Worm (Caenorhabditis elegans) whole organism, mixed stage, embryonic: Measurements from ENCODE around the gene K11H12.7.
A peak's percentile ranks its signal among the peaks of the same experiment; 100 is the strongest.

Source experiments
- M03D4.4 ChIP-seq: sonication (generic microtip); optimal IDR thresholded peaks from 2 replicates; lab custom pipeline; 2017; ENCODE audit warnings: mild to moderate bottlenecking, missing genetic modification characterization, missing compliant biosample characterization
- bed-3 ChIP-seq: fragments of 200-800 bp; sonication (Bioruptor generic); optimal IDR thresholded peaks from 3 replicates; lab custom pipeline; 2018; ENCODE audit warnings: mild to moderate bottlenecking, missing genetic modification characterization, moderate library complexity, missing compliant biosample characterization
- ceh-43 ChIP-seq: fragments of 200-800 bp; sonication (Bioruptor generic); optimal IDR thresholded peaks from 2 replicates; lab custom pipeline; 2018; ENCODE audit warnings: mild to moderate bottlenecking, missing genetic modification characterization, moderate library complexity, missing compliant biosample characterization
- ceh-83 ChIP-seq: fragments of 200-800 bp; sonication (Bioruptor generic); optimal IDR thresholded peaks from 2 replicates; lab custom pipeline; 2018; ENCODE audit warnings: mild to moderate bottlenecking, missing genetic modification characterization, missing compliant biosample characterization
- ces-1 ChIP-seq: fragments of 150-350 bp; optimal IDR thresholded peaks from 2 replicates; lab custom pipeline; 2014; ENCODE audit warnings: missing biosample characterization, missing genetic modification reagents, missing genetic modification characterization
- cnd-1 ChIP-seq: fragments of 200-800 bp; sonication (Bioruptor generic); optimal IDR thresholded peaks from 2 replicates; lab custom pipeline; 2018; ENCODE audit warnings: mild to moderate bottlenecking, missing genetic modification characterization, missing compliant biosample characterization
- drap-1 ChIP-seq: fragments of 200-800 bp; sonication (Bioruptor generic); optimal IDR thresholded peaks from 3 replicates; lab custom pipeline; 2018; ENCODE audit warnings: mild to moderate bottlenecking, missing genetic modification characterization, missing compliant biosample characterization
- elt-1 ChIP-seq: sonication (generic microtip); optimal IDR thresholded peaks from 2 replicates; lab custom pipeline; 2017; ENCODE audit warnings: missing genetic modification characterization, mild to moderate bottlenecking, missing compliant biosample characterization, antibody characterized with exemption, moderate library complexity, borderline replicate concordance; ENCODE audit not compliant: insufficient read depth
- elt-3 ChIP-seq: fragments of 150-350 bp; optimal IDR thresholded peaks from 2 replicates; lab custom pipeline; 2014; ENCODE audit warnings: missing biosample characterization, missing genetic modification characterization
- ham-2 ChIP-seq: fragments of 200-800 bp; sonication (Bioruptor generic); optimal IDR thresholded peaks from 2 replicates; lab custom pipeline; 2018; ENCODE audit warnings: mild to moderate bottlenecking, missing genetic modification characterization, missing compliant biosample characterization
- lin-13 ChIP-seq: fragments of 150-350 bp; optimal IDR thresholded peaks from 2 replicates; lab custom pipeline; 2014; ENCODE audit warnings: missing biosample characterization, missing genetic modification characterization
- lin-32 ChIP-seq: fragments of 200-800 bp; sonication (Bioruptor generic); optimal IDR thresholded peaks from 2 replicates; lab custom pipeline; 2018; ENCODE audit warnings: mild to moderate bottlenecking, missing genetic modification characterization, missing compliant biosample characterization
- lsy-2 ChIP-seq: fragments of 150-350 bp; optimal IDR thresholded peaks from 2 replicates; lab custom pipeline; 2014; ENCODE audit warnings: missing biosample characterization, missing genetic modification characterization
- mab-5 ChIP-seq: fragments of 150-350 bp; optimal IDR thresholded peaks from 2 replicates; lab custom pipeline; 2014; ENCODE audit warnings: missing biosample characterization, missing genetic modification characterization
- mep-1 ChIP-seq: fragments of 150-350 bp; optimal IDR thresholded peaks from 2 replicates; lab custom pipeline; 2017; ENCODE audit warnings: missing biosample characterization, missing genetic modification reagents, missing genetic modification characterization, inconsistent platforms
- nhr-12 ChIP-seq: fragments of 150-350 bp; optimal IDR thresholded peaks from 2 replicates; lab custom pipeline; 2014; ENCODE audit warnings: missing biosample characterization, missing genetic modification characterization
- nhr-2 ChIP-seq: fragments of 150-350 bp; optimal IDR thresholded peaks from 2 replicates; lab custom pipeline; 2014; ENCODE audit warnings: missing biosample characterization, missing genetic modification characterization
- nhr-237 ChIP-seq: fragments of 150-350 bp; optimal IDR thresholded peaks from 2 replicates; lab custom pipeline; 2014; ENCODE audit warnings: missing biosample characterization, missing genetic modification characterization
- nhr-28 ChIP-seq: fragments of 150-350 bp; optimal IDR thresholded peaks from 2 replicates; lab custom pipeline; 2014; ENCODE audit warnings: missing biosample characterization, missing genetic modification characterization
- pha-4 ChIP-seq: fragments of 150-350 bp; optimal IDR thresholded peaks from 2 replicates; lab custom pipeline; 2018; ENCODE audit warnings: missing biosample characterization, missing genetic modification reagents, missing genetic modification characterization
- sem-2 ChIP-seq: fragments of 200-800 bp; sonication (Bioruptor generic); optimal IDR thresholded peaks from 2 replicates; lab custom pipeline; 2018; ENCODE audit warnings: mild to moderate bottlenecking, missing genetic modification characterization, missing compliant biosample characterization
- snpc-4 ChIP-seq: fragments of 150-350 bp; optimal IDR thresholded peaks from 2 replicates; lab custom pipeline; 2014; ENCODE audit warnings: missing biosample characterization, missing genetic modification characterization
- sptf-1 ChIP-seq: sonication (generic microtip); optimal IDR thresholded peaks from 2 replicates; lab custom pipeline; 2017; ENCODE audit warnings: mild to moderate bottlenecking, missing genetic modification characterization, moderate library complexity, missing compliant biosample characterization
- unc-120 ChIP-seq: sonication (generic microtip); optimal IDR thresholded peaks from 2 replicates; lab custom pipeline; 2017; ENCODE audit warnings: missing genetic modification characterization, missing compliant biosample characterization; ENCODE audit not compliant: poor library complexity, severe bottlenecking
- unc-39 ChIP-seq: fragments of 150-350 bp; optimal IDR thresholded peaks from 2 replicates; lab custom pipeline; 2014; ENCODE audit warnings: missing biosample characterization, missing genetic modification characterization
- unc-62 ChIP-seq: fragments of 150-350 bp; optimal IDR thresholded peaks from 2 replicates; lab custom pipeline; 2014; ENCODE audit warnings: missing biosample characterization, missing genetic modification reagents, missing genetic modification characterization

K11H12.7 gene

ce11 chrIV:657932-658331 is 7.4 kb upstream of the K11H12.7 start:
- TF ChIP-seq lin-13 (tag; lab: Kevin White, UChicago) (peak; percentile 35), drap-1 (GFP tag; lab: Kevin White, UChicago) (no peak), mep-1 (tag; lab: Kevin White, UChicago) (peak; percentile 9), sem-2 (GFP tag; lab: Kevin White, UChicago) (no peak), nhr-2 (tag; lab: Kevin White, UChicago) (peak; percentile 5), pha-4 (tag; lab: Kevin White, UChicago) (peak; percentile 24), cnd-1 (tag; lab: Kevin White, UChicago) (peak; percentile 9)

- TF ChIP-seq nhr-28 (tag; lab: Kevin White, UChicago) = no peak
- TF ChIP-seq ham-2 (GFP tag; lab: Kevin White, UChicago) = no peak
These were observed 6.7 kb upstream of the K11H12.7 start for ce11 chrIV:658497-659177.

- TF ChIP-seq nhr-237 (tag; lab: Kevin White, UChicago) (no peak), elt-1 (no peak), pha-4 (tag; lab: Kevin White, UChicago) (no peak), ces-1 (GFP tag; lab: Kevin White, UChicago) (peak; percentile 21)
These were observed 5.7 kb upstream of the K11H12.7 start for ce11 chrIV:659585-659984.

- peak; percentile 47 for TF ChIP-seq unc-62
- no peak for TF ChIP-seq snpc-4 (tag; lab: Kevin White, UChicago)
These were observed 3.7 kb upstream of the K11H12.7 start for ce11 chrIV:661623-662022.

ce11 chrIV:664122-664521 is 1.2 kb upstream of the K11H12.7 start:
- no peak for TF ChIP-seq M03D4.4 (tag; lab: Kevin White, UChicago)
- TF ChIP-seq nhr-237 (tag; lab: Kevin White, UChicago) = no peak
- no peak for TF ChIP-seq nhr-2 (tag; lab: Kevin White, UChicago)
- TF ChIP-seq sptf-1 (tag; lab: Kevin White, UChicago) = no peak
- peak; percentile 31 for TF ChIP-seq unc-62
- TF ChIP-seq nhr-12 (tag; lab: Kevin White, UChicago) = no peak
- no peak for TF ChIP-seq ceh-83 (GFP tag; lab: Kevin White, UChicago)

- no peak for TF ChIP-seq mep-1 (tag; lab: Kevin White, UChicago)
- TF ChIP-seq ceh-43 (GFP tag; lab: Kevin White, UChicago) = no peak
- TF ChIP-seq bed-3 (GFP tag; lab: Kevin White, UChicago) = no peak
- no peak for TF ChIP-seq nhr-12 (tag; lab: Kevin White, UChicago)
- no peak for TF ChIP-seq ham-2 (GFP tag; lab: Kevin White, UChicago)
- no peak for TF ChIP-seq unc-120 (tag; lab: Kevin White, UChicago)
- no peak for TF ChIP-seq lsy-2 (tag; lab: Kevin White, UChicago)
- TF ChIP-seq lin-32 (GFP tag; lab: Kevin White, UChicago) = no peak
- no peak for TF ChIP-seq mab-5
- no peak for TF ChIP-seq unc-39 (tag; lab: Kevin White, UChicago)
These were observed 1.7 kb downstream of the K11H12.7 start, which contains the start of gene K11H12.6 for ce11 chrIV:666991-667390. K11H12.6 (plus strand) TSS chrIV:667291.

- TF ChIP-seq sem-2 (GFP tag; lab: Kevin White, UChicago) (no peak), snpc-4 (tag; lab: Kevin White, UChicago) (no peak), lin-32 (GFP tag; lab: Kevin White, UChicago) (no peak), nhr-12 (tag; lab: Kevin White, UChicago) (no peak), unc-62 (no peak), elt-3 (tag; lab: Kevin White, UChicago) (no peak)
These were observed 5.1 kb downstream of the K11H12.7 start, which contains the start of gene K11H12.11 for ce11 chrIV:670455-670854. K11H12.11 (minus strand) TSS chrIV:670555.
